Fruit fly (Drosophila melanogaster) whole organism, embryonic: ENCODE measurements around the gene Clk.

Experiments
- Bdp1 ChIP-seq: fragments of 200-800 bp; sonication (Bioruptor generic); optimal IDR thresholded peaks from 3 replicates; lab custom pipeline; 2016; ENCODE audit warnings: missing biosample characterization, missing genetic modification characterization
- CG11456 ChIP-seq: fragments of 200-800 bp; sonication (Bioruptor generic); IDR thresholded peaks from 3 replicates; pipeline ENCODE4 v1.3.6; 2022; ENCODE audit warnings: missing biosample characterization, missing genetic modification characterization
- CG11723 ChIP-seq: fragments of 200-800 bp; sonication (Bioruptor generic); optimal IDR thresholded peaks from 2 replicates; lab custom pipeline; 2017; ENCODE audit warnings: missing biosample characterization, mild to moderate bottlenecking, missing genetic modification characterization
- CG13287 ChIP-seq: fragments of 200-800 bp; sonication (Bioruptor generic); IDR thresholded peaks from 2 replicates; pipeline ENCODE4 v1.3.6; 2022; ENCODE audit warnings: missing biosample characterization, missing genetic modification characterization; ENCODE audit not compliant: partially characterized antibody
- CG16779 ChIP-seq: fragments of 200-800 bp; sonication (Bioruptor generic); IDR thresholded peaks from 2 replicates; pipeline ENCODE4 v1.3.6; 2022; ENCODE audit warnings: missing biosample characterization, missing genetic modification characterization
- CG16815 ChIP-seq: fragments of 200-800 bp; sonication (Bioruptor generic); optimal IDR thresholded peaks from 3 replicates; lab custom pipeline; 2017; ENCODE audit warnings: missing biosample characterization, mild to moderate bottlenecking, missing genetic modification characterization
- CG17328 ChIP-seq: fragments of 200-800 bp; sonication (Bioruptor generic); IDR thresholded peaks from 2 replicates; pipeline ENCODE4 v1.3.6; 2022; ENCODE audit warnings: missing biosample characterization, missing genetic modification characterization
- CG17359 ChIP-seq: fragments of 200-800 bp; sonication (Bioruptor generic); optimal IDR thresholded peaks from 3 replicates; lab custom pipeline; 2018; ENCODE audit warnings: missing biosample characterization, mild to moderate bottlenecking, missing genetic modification characterization, moderate library complexity
- CG18262 ChIP-seq: fragments of 200-800 bp; optimal IDR thresholded peaks from 3 replicates; lab custom pipeline; 2019; ENCODE audit warnings: missing biosample characterization, mild to moderate bottlenecking, missing genetic modification characterization, moderate library complexity
- CG18476 ChIP-seq: fragments of 200-800 bp; sonication (Bioruptor generic); optimal IDR thresholded peaks from 2 replicates; lab custom pipeline; 2016; ENCODE audit warnings: missing biosample characterization, mild to moderate bottlenecking, missing genetic modification characterization
- CG2712 ChIP-seq: fragments of 200-800 bp; optimal IDR thresholded peaks from 3 replicates; lab custom pipeline; 2019; ENCODE audit warnings: missing biosample characterization, mild to moderate bottlenecking, missing genetic modification characterization, moderate library complexity
- CG2875 ChIP-seq: fragments of 200-800 bp; sonication (Bioruptor generic); optimal IDR thresholded peaks from 2 replicates; lab custom pipeline; 2017; ENCODE audit warnings: missing biosample characterization, mild to moderate bottlenecking, missing genetic modification characterization, missing genetic modification reagents
- CG5953 ChIP-seq: fragments of 200-800 bp; sonication (Bioruptor generic); IDR thresholded peaks from 2 replicates; pipeline ENCODE4 v1.3.6; 2022; ENCODE audit warnings: missing biosample characterization, missing genetic modification characterization
- CG8089 ChIP-seq: fragments of 200-800 bp; sonication (Bioruptor generic); optimal IDR thresholded peaks from 3 replicates; lab custom pipeline; 2016; ENCODE audit warnings: missing biosample characterization, missing genetic modification characterization
- CG8281 ChIP-seq: fragments of 200-800 bp; sonication (Bioruptor generic); optimal IDR thresholded peaks from 2 replicates; lab custom pipeline; 2018; ENCODE audit warnings: missing biosample characterization, mild to moderate bottlenecking, missing genetic modification characterization, moderate library complexity
- CG8359 ChIP-seq: fragments of 200-800 bp; sonication (Bioruptor generic); optimal IDR thresholded peaks from 2 replicates; lab custom pipeline; 2017; ENCODE audit warnings: missing biosample characterization, mild to moderate bottlenecking, missing genetic modification characterization, borderline replicate concordance
- Dip3 ChIP-seq: fragments of 200-800 bp; sonication (Bioruptor generic); optimal IDR thresholded peaks from 3 replicates; lab custom pipeline; 2016; ENCODE audit warnings: missing biosample characterization, missing genetic modification characterization
- Drgx ChIP-seq: fragments of 200-800 bp; sonication (Bioruptor generic); IDR thresholded peaks from 2 replicates; pipeline ENCODE4 v1.3.6; 2022; ENCODE audit warnings: missing biosample characterization, missing genetic modification characterization
- Fer3 ChIP-seq: fragments of 200-800 bp; sonication (Bioruptor generic); optimal IDR thresholded peaks from 2 replicates; lab custom pipeline; 2018; ENCODE audit warnings: missing biosample characterization, mild to moderate bottlenecking, missing genetic modification characterization, moderate library complexity
- Hand ChIP-seq: fragments of 200-800 bp; sonication (Bioruptor generic); optimal IDR thresholded peaks from 2 replicates; lab custom pipeline; 2017; ENCODE audit warnings: mild to moderate bottlenecking, missing biosample characterization, missing genetic modification reagents, missing genetic modification characterization
- Hr39 ChIP-seq: fragments of >200 bp; optimal IDR thresholded peaks from 2 replicates; lab custom pipeline; 2017
- Hr51 ChIP-seq, 2 experiments: fragments of 200-800 bp; sonication (Bioruptor generic); optimal IDR thresholded peaks; 2 replicates in 1 of 2; 3 replicates in 1 of 2; lab custom pipeline; 2016 to 2018; ENCODE audit warnings: missing biosample characterization in 2 of 2, missing genetic modification characterization in 2 of 2, mild to moderate bottlenecking in 1 of 2, moderate library complexity in 1 of 2
- Lim3 ChIP-seq: fragments of 200-800 bp; sonication (Bioruptor generic); IDR thresholded peaks from 2 replicates; pipeline ENCODE4 v1.3.6; 2022; ENCODE audit warnings: missing biosample characterization, missing genetic modification characterization
- Med ChIP-seq: fragments of 200-800 bp; sonication (Bioruptor generic); peaks from one replicate; lab custom pipeline; 2016; ENCODE audit warnings: missing biosample characterization, missing genetic modification characterization, mild to moderate bottlenecking, inconsistent platforms, moderate library complexity
- Nf-YB ChIP-seq: fragments of 200-800 bp; sonication (Bioruptor generic); optimal IDR thresholded peaks from 3 replicates; lab custom pipeline; 2019; ENCODE audit warnings: missing biosample characterization, mild to moderate bottlenecking, missing genetic modification characterization, moderate library complexity
- Six4 ChIP-seq: fragments of 200-800 bp; sonication (Bioruptor generic); optimal IDR thresholded peaks from 2 replicates; lab custom pipeline; 2016; ENCODE audit warnings: missing biosample characterization, missing genetic modification characterization
- Sry-β ChIP-seq: fragments of 200-800 bp; sonication (Bioruptor generic); optimal IDR thresholded peaks from 2 replicates; lab custom pipeline; 2018; ENCODE audit warnings: missing biosample characterization, mild to moderate bottlenecking, missing genetic modification characterization, moderate library complexity
- Xrp1 ChIP-seq: fragments of 200-800 bp; sonication (Bioruptor generic); IDR thresholded peaks from 2 replicates; pipeline ENCODE4 v1.3.6; 2022; ENCODE audit warnings: missing biosample characterization, missing genetic modification characterization
- bcd ChIP-seq: fragments of 200-800 bp; sonication (Bioruptor generic); optimal IDR thresholded peaks from 2 replicates; lab custom pipeline; 2017; ENCODE audit warnings: missing biosample characterization, mild to moderate bottlenecking, missing genetic modification characterization
- chif ChIP-seq, 2 experiments: fragments of 200-800 bp; sonication (Bioruptor generic); optimal IDR thresholded peaks; 3 replicates each; lab custom pipeline; 2016; ENCODE audit warnings: missing biosample characterization in 2 of 2, missing genetic modification characterization in 2 of 2
- dmrt99B ChIP-seq: fragments of 200-800 bp; sonication (Bioruptor generic); optimal IDR thresholded peaks from 2 replicates; lab custom pipeline; 2018; ENCODE audit warnings: missing biosample characterization, mild to moderate bottlenecking, missing genetic modification characterization, moderate library complexity
- fru ChIP-seq: fragments of >200 bp; optimal IDR thresholded peaks from 2 replicates; lab custom pipeline; 2017
- gem ChIP-seq: fragments of 200-800 bp; sonication (Bioruptor generic); optimal IDR thresholded peaks from 2 replicates; lab custom pipeline; 2019; ENCODE audit warnings: missing biosample characterization, mild to moderate bottlenecking, missing genetic modification characterization, moderate library complexity
- her ChIP-seq: fragments of 200-800 bp; sonication (Bioruptor generic); optimal IDR thresholded peaks from 2 replicates; lab custom pipeline; 2016; ENCODE audit warnings: missing biosample characterization, missing genetic modification characterization
- hkb ChIP-seq, 2 experiments: fragments of 200-800 bp in 1 of 2; fragments of >200 bp in 1 of 2; sonication (Bioruptor generic) in 1 of 2; IDR thresholded peaks in 1 of 2; optimal IDR thresholded peaks in 1 of 2; 2 replicates each; pipeline versions ENCODE4 v1.3.6 to Lab custom; 2017 to 2022; ENCODE audit warnings: missing biosample characterization in 1 of 2, missing genetic modification characterization in 1 of 2
- kay ChIP-seq: fragments of 200-800 bp; sonication (Bioruptor generic); optimal IDR thresholded peaks from 2 replicates; lab custom pipeline; 2016; ENCODE audit warnings: missing biosample characterization, missing genetic modification characterization
- lab ChIP-seq: fragments of 200-800 bp; sonication (Bioruptor generic); optimal IDR thresholded peaks from 3 replicates; lab custom pipeline; 2017; ENCODE audit warnings: missing biosample characterization, missing genetic modification characterization, mild to moderate bottlenecking, moderate library complexity, missing genetic modification reagents
- lbe ChIP-seq: fragments of 200-800 bp; sonication (Bioruptor generic); optimal IDR thresholded peaks from 2 replicates; lab custom pipeline; 2016; ENCODE audit warnings: missing biosample characterization, mild to moderate bottlenecking, missing genetic modification characterization
- nau ChIP-seq: fragments of 200-800 bp; sonication (Bioruptor generic); optimal IDR thresholded peaks from 3 replicates; lab custom pipeline; 2017; ENCODE audit warnings: missing biosample characterization, mild to moderate bottlenecking, missing genetic modification characterization, missing genetic modification reagents
- scrt ChIP-seq: fragments of 200-800 bp; sonication (Bioruptor generic); optimal IDR thresholded peaks from 2 replicates; lab custom pipeline; 2018; ENCODE audit warnings: missing biosample characterization, mild to moderate bottlenecking, missing genetic modification characterization, moderate library complexity
- sisA ChIP-seq: fragments of 200-800 bp; sonication (Bioruptor generic); IDR thresholded peaks from 2 replicates; pipeline ENCODE4 v1.3.6; 2022; ENCODE audit warnings: missing biosample characterization, missing genetic modification characterization
- sob ChIP-seq: fragments of 200-800 bp; sonication (Bioruptor generic); IDR thresholded peaks from 2 replicates; pipeline ENCODE4 v1.3.6; 2022; ENCODE audit warnings: missing biosample characterization, missing genetic modification characterization
- tio ChIP-seq: fragments of 200-800 bp; sonication (Bioruptor generic); optimal IDR thresholded peaks from 2 replicates; lab custom pipeline; 2017; ENCODE audit warnings: missing biosample characterization, missing genetic modification characterization, inconsistent platforms
- ttk ChIP-seq: fragments of 200-800 bp; sonication (Bioruptor generic); IDR thresholded peaks from 2 replicates; pipeline ENCODE4 v2.1.2; 2022; ENCODE audit warnings: missing biosample characterization, missing genetic modification characterization
- vvl ChIP-seq: fragments of 200-800 bp; sonication (Bioruptor generic); IDR thresholded peaks from 2 replicates; pipeline ENCODE4 v1.3.6; 2022; ENCODE audit warnings: missing biosample characterization, missing genetic modification characterization
- zfh2 ChIP-seq: fragments of 200-800 bp; sonication (Bioruptor generic); optimal IDR thresholded peaks from 2 replicates; lab custom pipeline; 2016; ENCODE audit warnings: missing biosample characterization, missing genetic modification characterization

The Clk gene

dm6 chr3L:7792249-7792648 lies 16.8 kb upstream of the Clk start (continued):
- no peak for TF ChIP-seq Bdp1
- no peak for TF ChIP-seq Lim3 (GFP tag; lab: Robert Waterston, UW)
- no peak for TF ChIP-seq CG16815 (GFP tag; lab: Kevin White, UChicago)
- no peak for TF ChIP-seq scrt
- TF ChIP-seq Dip3 (GFP tag; lab: Kevin White, UChicago), result no peak
- peak; percentile 94 for TF ChIP-seq lbe (GFP tag; lab: Kevin White, UChicago)
- no peak for TF ChIP-seq CG11723
- TF ChIP-seq fru (lab: Kevin White, UChicago), result no peak
- TF ChIP-seq bcd, result no peak
- no peak for TF ChIP-seq CG18262
- no peak for TF ChIP-seq Sry-β (GFP tag; lab: Kevin White, UChicago)
- TF ChIP-seq CG16779, result no peak
- TF ChIP-seq Drgx (GFP tag; lab: Robert Waterston, UW), result peak; percentile 42; the same call in 1 of the 2 replicates
- no peak for TF ChIP-seq CG8281 (tag; lab: Kevin White, UChicago)
- peak; percentile 10 for TF ChIP-seq dmrt99B (tag; lab: Kevin White, UChicago)
- TF ChIP-seq CG17328 (GFP tag; lab: Robert Waterston, UW), result 0 out of 2 replicates have a peak, but pooled peaks have one; percentile 18
- TF ChIP-seq her, result no peak
- no peak for TF ChIP-seq CG5953 (GFP tag; lab: Robert Waterston, UW)
- TF ChIP-seq kay (GFP tag; lab: Kevin White, UChicago), result no peak
- peak; percentile 32; the same call in 1 of the 2 replicates for TF ChIP-seq vvl (GFP tag; lab: Robert Waterston, UW)
- peak; percentile 13 for TF ChIP-seq lab
- TF ChIP-seq Xrp1 (GFP tag; lab: Robert Waterston, UW), result peak; percentile 54; the same call in 1 of the 2 replicates
- TF ChIP-seq CG8359 (GFP tag; lab: Kevin White, UChicago), result no peak
- TF ChIP-seq Hr51 (GFP tag; optimal IDR thresholded peaks at IDR 0.05; lab: Kevin White, UChicago), result peak in 1 of 2 experiments; percentile 24
- peak; percentile 2 for TF ChIP-seq CG2712 (tag; lab: Kevin White, UChicago)
- no peak for TF ChIP-seq CG13287 (GFP tag; lab: Robert Waterston, UW)
- TF ChIP-seq Nf-YB (GFP tag; lab: Kevin White, UChicago), result no peak
- TF ChIP-seq nau (GFP tag; lab: Kevin White, UChicago), result no peak
- TF ChIP-seq CG17359 (tag; lab: Kevin White, UChicago), result no peak
- TF ChIP-seq CG18476 (GFP tag; lab: Kevin White, UChicago), result no peak
- TF ChIP-seq Med (GFP tag; lab: Kevin White, UChicago), result peak; percentile 75
- peak; percentile 2 for TF ChIP-seq Fer3 (tag; lab: Kevin White, UChicago)
- no peak for TF ChIP-seq chif (GFP tag; optimal IDR thresholded peaks at IDR 0.05; lab: Kevin White, UChicago)
- TF ChIP-seq CG11456 (GFP tag; lab: Robert Waterston, UW), result no peak
- no peak for TF ChIP-seq hkb (optimal IDR thresholded peaks at IDR 0.05; lab: Kevin White, UChicago)
- peak; percentile 24; the same call in 1 of the 2 replicates for TF ChIP-seq hkb (GFP tag; IDR thresholded peaks at IDR 0.05; lab: Robert Waterston, UW)
- no peak for TF ChIP-seq Hr39
- TF ChIP-seq tio (GFP tag; lab: Kevin White, UChicago), result peak; percentile 3
- no peak for TF ChIP-seq ttk
- no peak for TF ChIP-seq CG2875 (GFP tag; lab: Kevin White, UChicago)
- TF ChIP-seq sob (GFP tag; lab: Robert Waterston, UW), result peak; percentile 36; the same call in 1 of the 2 replicates
- 0 out of 2 replicates have a peak, but pooled peaks have one; percentile 10 for TF ChIP-seq sisA (GFP tag; lab: Robert Waterston, UW)
- no peak for TF ChIP-seq Hand (GFP tag; lab: Kevin White, UChicago)
- TF ChIP-seq Six4 (GFP tag; lab: Kevin White, UChicago), result no peak
- TF ChIP-seq gem (tag; lab: Kevin White, UChicago), result peak; percentile 26
- no peak for TF ChIP-seq CG8089 (GFP tag; lab: Kevin White, UChicago)
- no peak for TF ChIP-seq zfh2 (GFP tag; lab: Kevin White, UChicago)
